Worm (Caenorhabditis elegans) whole organism, midembryonic: ENCODE measurements around the gene C28H8.3.

ENCODE experiments used
- cog-1 ChIP-seq: sonication (generic microtip); optimal IDR thresholded peaks from 2 replicates; lab custom pipeline; 2016; ENCODE audit warnings: missing genetic modification characterization, missing compliant biosample characterization
- med-1 ChIP-seq: sonication (generic microtip); optimal IDR thresholded peaks from 2 replicates; lab custom pipeline; 2017; ENCODE audit warnings: missing genetic modification characterization, mild to moderate bottlenecking, missing compliant biosample characterization, antibody characterized with exemption, missing genetic modification reagents; ENCODE audit not compliant: insufficient read depth
- ref-1 ChIP-seq: fragments of 200-800 bp; sonication (Bioruptor generic); conservative IDR thresholded peaks from 2 replicates; pipeline ENCODE4 v1.3.6; 2022; ENCODE audit warnings: missing genetic modification reagents, missing genetic modification characterization, missing compliant biosample characterization
- ztf-23 ChIP-seq: fragments of 200-800 bp; sonication (Bioruptor generic); IDR thresholded peaks from 2 replicates; pipeline ENCODE4 v1.3.6; 2022; ENCODE audit warnings: missing genetic modification reagents, missing genetic modification characterization, missing compliant biosample characterization
- ztf-29 ChIP-seq: fragments of 200-800 bp; sonication (Bioruptor generic); IDR thresholded peaks from 2 replicates; pipeline ENCODE4 v1.3.6; 2022; ENCODE audit warnings: missing genetic modification reagents, missing genetic modification characterization, missing compliant biosample characterization

DNA sequence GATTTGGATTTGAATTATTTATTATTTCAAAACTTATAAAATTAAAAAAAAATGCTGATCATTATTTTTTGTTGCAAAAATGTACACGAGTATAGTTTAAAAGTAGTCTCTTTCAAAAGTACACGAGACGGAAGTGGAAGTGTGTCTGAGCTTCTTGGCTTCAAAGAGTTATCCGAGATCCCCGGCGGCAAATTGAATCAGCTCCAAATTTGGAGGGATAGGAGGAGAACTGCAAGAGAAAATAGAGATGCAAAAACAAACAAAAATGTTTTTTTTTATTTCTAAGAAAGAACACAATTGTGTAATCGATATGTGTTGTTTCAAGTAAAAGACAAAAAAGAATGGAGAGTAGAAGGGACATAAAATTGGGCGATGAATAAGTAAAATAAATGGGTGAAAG, 5.9 kb upstream of the C28H8.3 start:
- TF ChIP-seq ztf-29 (GFP tag; lab: Robert Waterston, UW) (no peak), med-1 (GFP tag; lab: Kevin White, UChicago) (no peak), ref-1 (GFP tag; lab: Robert Waterston, UW) (no peak), cog-1 (tag; lab: Kevin White, UChicago) (no peak), ztf-23 (GFP tag; lab: Robert Waterston, UW) (no peak)
